In the genomic region with DNA sequence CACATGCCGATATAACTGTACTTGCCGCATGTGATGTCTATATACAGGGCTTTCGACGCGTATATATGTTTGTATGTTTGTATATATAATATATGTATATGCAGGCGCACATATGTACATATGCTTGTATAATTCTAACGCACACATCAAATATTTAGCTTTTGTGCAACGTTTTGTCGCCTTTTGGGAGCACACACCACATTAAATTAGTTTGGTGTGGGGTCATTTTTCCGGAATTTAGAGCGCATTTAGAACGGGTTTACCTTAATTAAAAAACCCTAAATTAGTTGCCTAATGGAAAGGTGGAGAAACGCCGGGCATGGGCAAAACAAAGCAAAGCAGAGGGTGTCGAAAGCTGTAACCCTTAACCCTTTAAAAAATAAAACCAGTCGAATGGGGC, we compare ENCODE assay signal across 2 fruit fly cellular contexts.
TF ChIP-seq lines count a peak whose summit lies in the region.

No protein-coding gene starts in this region.

- TF ChIP-seq CTCF in whole organism, embryonic (GFP tag; optimal IDR thresholded peaks at IDR 0.05; lab: Kevin White, UChicago), result no peak

TF ChIP-seq in whole organism, adult, 20 proteins besides CTCF, POLR2A, EP300 and RAD21:
- no peak for TF ChIP-seq CG33017 (tag; optimal IDR thresholded peaks at IDR 0.05; lab: Kevin White, UChicago)
- peak; percentile 78 for TF ChIP-seq kay (GFP tag; lab: Kevin White, UChicago; ENCODE audit: borderline replicate concordance)

TF ChIP-seq in whole organism, embryonic, 481 proteins besides CTCF, POLR2A, EP300 and RAD21:
- no peak for TF ChIP-seq CG1024 (GFP tag; IDR thresholded peaks at IDR 0.05; lab: Robert Waterston, UW)
- no peak for TF ChIP-seq bowl (GFP tag; IDR thresholded peaks at IDR 0.05; lab: Robert Waterston, UW)
- no peak for TF ChIP-seq oc (tag; optimal IDR thresholded peaks at IDR 0.05; lab: Kevin White, UChicago)
- TF ChIP-seq Ets65A (GFP tag; lab: Kevin White, UChicago), result peak; percentile 68
- TF ChIP-seq Vsx1 (GFP tag; optimal IDR thresholded peaks at IDR 0.05; lab: Kevin White, UChicago), result no peak
- TF ChIP-seq MESR4 (GFP tag; optimal IDR thresholded peaks at IDR 0.05; lab: Kevin White, UChicago), result no peak
- no peak for TF ChIP-seq ftz-f1 (GFP tag; optimal IDR thresholded peaks at IDR 0.05; lab: Kevin White, UChicago)
- no peak for TF ChIP-seq CG3847 (GFP tag; IDR thresholded peaks at IDR 0.05; lab: Robert Waterston, UW)
